Fruit fly (Drosophila melanogaster): ENCODE results near the gene S-Lap3.
A peak's percentile ranks its signal among the peaks of the same experiment; 100 is the strongest.

The S-Lap3 gene

dm6 chr3L:10482477-10482876 lies 17.5 kb downstream of the S-Lap3 start (continued):
- TF ChIP-seq dmrt11E (tag; optimal IDR thresholded peaks at IDR 0.05), result no peak
- TF ChIP-seq Xrp1 (GFP tag; IDR thresholded peaks at IDR 0.05), result no peak
- TF ChIP-seq Tbp (GFP tag; optimal IDR thresholded peaks at IDR 0.05), result no peak
- no peak for TF ChIP-seq eyg (GFP tag; optimal IDR thresholded peaks at IDR 0.05)
- 0 out of 2 replicates have a peak, but pooled peaks have one; percentile 17 for TF ChIP-seq ara (GFP tag; IDR thresholded peaks at IDR 0.05)
- no peak for TF ChIP-seq bowl (GFP tag; IDR thresholded peaks at IDR 0.05)
- no peak for TF ChIP-seq jumu (GFP tag; optimal IDR thresholded peaks at IDR 0.05)
- TF ChIP-seq CG6813 (GFP tag; optimal IDR thresholded peaks at IDR 0.05), result no peak
- no peak for TF ChIP-seq CG13775 (GFP tag; optimal IDR thresholded peaks at IDR 0.05)
- no peak for TF ChIP-seq slp2 (GFP tag; optimal IDR thresholded peaks at IDR 0.05)
- TF ChIP-seq CG8944 (GFP tag; optimal IDR thresholded peaks at IDR 0.05), result no peak
- no peak for TF ChIP-seq B-H2 (GFP tag; optimal IDR thresholded peaks at IDR 0.05)
- no peak for TF ChIP-seq br (optimal IDR thresholded peaks at IDR 0.05)
- no peak for TF ChIP-seq CrebB (tag; optimal IDR thresholded peaks at IDR 0.05)
- no peak for TF ChIP-seq fu2 (GFP tag; optimal IDR thresholded peaks at IDR 0.05)
- no peak for TF ChIP-seq dpn (GFP tag; optimal IDR thresholded peaks at IDR 0.05)
- TF ChIP-seq cas (GFP tag; IDR thresholded peaks at IDR 0.05), result no peak
- no peak for TF ChIP-seq psq (GFP tag; optimal IDR thresholded peaks at IDR 0.05)
- TF ChIP-seq trem (tag; optimal IDR thresholded peaks at IDR 0.05), result no peak
- no peak for TF ChIP-seq CG3995 (GFP tag; optimal IDR thresholded peaks at IDR 0.05)
- no peak for TF ChIP-seq CG12744 (GFP tag; optimal IDR thresholded peaks at IDR 0.05)
- TF ChIP-seq dmrt99B (tag; optimal IDR thresholded peaks at IDR 0.05), result peak; percentile 41
- TF ChIP-seq crol (GFP tag; IDR thresholded peaks at IDR 0.05), result no peak
- no peak for TF ChIP-seq tup (GFP tag; optimal IDR thresholded peaks at IDR 0.05)
- TF ChIP-seq YL-1 (GFP tag; optimal IDR thresholded peaks at IDR 0.05), result no peak
- TF ChIP-seq mld (GFP tag; IDR thresholded peaks at IDR 0.05; ENCODE audit: partially characterized antibody), result no peak
- no peak for TF ChIP-seq Jarid2 (GFP tag; optimal IDR thresholded peaks at IDR 0.05)
- TF ChIP-seq fru (optimal IDR thresholded peaks at IDR 0.05), result no peak
- no peak for TF ChIP-seq ase (GFP tag; IDR thresholded peaks at IDR 0.05)
- no peak for TF ChIP-seq sd (tag; optimal IDR thresholded peaks at IDR 0.05)
- no peak for TF ChIP-seq Asciz (GFP tag; optimal IDR thresholded peaks at IDR 0.05)
- no peak for TF ChIP-seq bab2 (GFP tag; optimal IDR thresholded peaks at IDR 0.05)
- TF ChIP-seq CG9932 (GFP tag; IDR thresholded peaks at IDR 0.05), result peak; percentile 34; the same call in 1 of the 2 replicates
- TF ChIP-seq sug (tag; optimal IDR thresholded peaks at IDR 0.05), result no peak
- no peak for TF ChIP-seq CG11247 (GFP tag; IDR thresholded peaks at IDR 0.05)
- TF ChIP-seq Atf6 (GFP tag; IDR thresholded peaks at IDR 0.05), result no peak
- no peak for TF ChIP-seq inv (GFP tag; IDR thresholded peaks at IDR 0.05; ENCODE audit: partially characterized antibody)
- no peak for TF ChIP-seq pnt (GFP tag; optimal IDR thresholded peaks at IDR 0.05)
- TF ChIP-seq GATAe (GFP tag; conservative IDR thresholded peaks at IDR 0.05), result no peak
- no peak for TF ChIP-seq CG6765 (GFP tag; optimal IDR thresholded peaks at IDR 0.05)
- TF ChIP-seq Ada2b (GFP tag; IDR thresholded peaks at IDR 0.05), result no peak
- peak; percentile 51 for TF ChIP-seq CG11504 (tag; optimal IDR thresholded peaks at IDR 0.05)
- TF ChIP-seq Xbp1 (GFP tag; optimal IDR thresholded peaks at IDR 0.05), result no peak
- TF ChIP-seq ap (GFP tag; IDR thresholded peaks at IDR 0.05), result no peak
- no peak for TF ChIP-seq CG12769 (tag; optimal IDR thresholded peaks at IDR 0.05)
- no peak for TF ChIP-seq tio (GFP tag; optimal IDR thresholded peaks at IDR 0.05)
- TF ChIP-seq cad (GFP tag; optimal IDR thresholded peaks at IDR 0.05), result no peak
- no peak for TF ChIP-seq CG17328 (GFP tag; IDR thresholded peaks at IDR 0.05)
- TF ChIP-seq tll (GFP tag; optimal IDR thresholded peaks at IDR 0.05), result no peak
- TF ChIP-seq CG3281 (GFP tag; optimal IDR thresholded peaks at IDR 0.05), result peak; percentile 35
- TF ChIP-seq Hand (GFP tag; optimal IDR thresholded peaks at IDR 0.05), result peak; percentile 2
- 0 out of 2 replicates have a peak, but pooled peaks have one; percentile 5 for TF ChIP-seq CG3847 (GFP tag; IDR thresholded peaks at IDR 0.05)
- no peak for TF ChIP-seq CG33213 (GFP tag; optimal IDR thresholded peaks at IDR 0.05)
